Fruit fly (Drosophila melanogaster) whole organism, embryonic: ENCODE data around the gene Ns4.
A peak's percentile ranks its signal among the peaks of the same experiment; 100 is the strongest.

Experiments
- Adf1 ChIP-seq: fragments of 200-800 bp; sonication (Bioruptor generic); IDR thresholded peaks from 2 replicates; pipeline ENCODE4 v1.3.6; 2022; ENCODE audit warnings: missing biosample characterization, missing genetic modification characterization
- B-H1 ChIP-seq: fragments of 200-800 bp; sonication (Bioruptor generic); IDR thresholded peaks from 3 replicates; pipeline ENCODE4 v1.3.6; 2022; ENCODE audit warnings: missing biosample characterization, missing genetic modification characterization
- BtbVII ChIP-seq: fragments of 200-800 bp; sonication (Bioruptor generic); optimal IDR thresholded peaks from 3 replicates; lab custom pipeline; 2017; ENCODE audit warnings: missing biosample characterization, mild to moderate bottlenecking, missing genetic modification characterization
- C15 ChIP-seq: fragments of 200-800 bp; sonication (Bioruptor generic); IDR thresholded peaks from 3 replicates; pipeline ENCODE4 v1.3.6; 2022; ENCODE audit warnings: missing biosample characterization, missing genetic modification characterization
- CG1024 ChIP-seq: fragments of 200-800 bp; sonication (Bioruptor generic); IDR thresholded peaks from 2 replicates; pipeline ENCODE4 v1.3.6; 2022; ENCODE audit warnings: missing biosample characterization, missing genetic modification characterization
- CG10979 ChIP-seq: fragments of 200-800 bp; sonication (Bioruptor generic); optimal IDR thresholded peaks from 2 replicates; lab custom pipeline; 2018; ENCODE audit warnings: missing biosample characterization, mild to moderate bottlenecking, missing genetic modification characterization, moderate library complexity
- CG12071 ChIP-seq: fragments of 200-800 bp; sonication (Bioruptor generic); optimal IDR thresholded peaks from 3 replicates; lab custom pipeline; 2018; ENCODE audit warnings: missing biosample characterization, mild to moderate bottlenecking, missing genetic modification characterization
- CG1233 ChIP-seq: fragments of 200-800 bp; sonication (Bioruptor generic); optimal IDR thresholded peaks from 4 replicates; lab custom pipeline; 2018; ENCODE audit warnings: missing biosample characterization, mild to moderate bottlenecking, missing genetic modification characterization
- CG12942 ChIP-seq: fragments of 200-800 bp; sonication (Bioruptor generic); optimal IDR thresholded peaks from 3 replicates; lab custom pipeline; 2016; ENCODE audit warnings: missing biosample characterization, missing genetic modification characterization
- CG13287 ChIP-seq: fragments of 200-800 bp; sonication (Bioruptor generic); IDR thresholded peaks from 2 replicates; pipeline ENCODE4 v1.3.6; 2022; ENCODE audit warnings: missing biosample characterization, missing genetic modification characterization; ENCODE audit not compliant: partially characterized antibody
- CG13775 ChIP-seq: fragments of 200-800 bp; sonication (Bioruptor generic); optimal IDR thresholded peaks from 3 replicates; lab custom pipeline; 2017; ENCODE audit warnings: missing biosample characterization, mild to moderate bottlenecking, missing genetic modification characterization
- CG15601 ChIP-seq: fragments of 200-800 bp; sonication (Bioruptor generic); optimal IDR thresholded peaks from 3 replicates; lab custom pipeline; 2019; ENCODE audit warnings: missing biosample characterization, mild to moderate bottlenecking, missing genetic modification characterization, moderate library complexity
- CG16779 ChIP-seq: fragments of 200-800 bp; sonication (Bioruptor generic); IDR thresholded peaks from 2 replicates; pipeline ENCODE4 v1.3.6; 2022; ENCODE audit warnings: missing biosample characterization, missing genetic modification characterization
- CG18619 ChIP-seq: fragments of 200-800 bp; sonication (Bioruptor generic); optimal IDR thresholded peaks from 3 replicates; lab custom pipeline; 2017; ENCODE audit warnings: missing biosample characterization, mild to moderate bottlenecking, missing genetic modification characterization
- CG3065 ChIP-seq: fragments of 200-800 bp; sonication (Bioruptor generic); optimal IDR thresholded peaks from 2 replicates; lab custom pipeline; 2016; ENCODE audit warnings: missing biosample characterization, missing genetic modification characterization
- CG32767 ChIP-seq: fragments of 200-800 bp; sonication (Bioruptor generic); IDR thresholded peaks from 2 replicates; pipeline ENCODE4 v1.3.6; 2022; ENCODE audit warnings: missing biosample characterization, missing genetic modification characterization
- CG33213 ChIP-seq: fragments of 200-800 bp; sonication (Bioruptor generic); optimal IDR thresholded peaks from 3 replicates; lab custom pipeline; 2016; ENCODE audit warnings: missing biosample characterization, missing genetic modification characterization
- CG4360 ChIP-seq: fragments of 200-800 bp; sonication (Bioruptor generic); IDR thresholded peaks from 2 replicates; pipeline ENCODE4 v1.3.6; 2022; ENCODE audit warnings: missing biosample characterization, missing genetic modification characterization
- CG5180 ChIP-seq: fragments of 200-800 bp; sonication (Bioruptor generic); optimal IDR thresholded peaks from 3 replicates; lab custom pipeline; 2017; ENCODE audit warnings: missing biosample characterization, missing genetic modification characterization, mild to moderate bottlenecking, moderate library complexity, missing genetic modification reagents
- CG6765 ChIP-seq: fragments of 200-800 bp; sonication (Bioruptor generic); optimal IDR thresholded peaks from 3 replicates; lab custom pipeline; 2017; ENCODE audit warnings: missing biosample characterization, mild to moderate bottlenecking, missing genetic modification characterization
- CG7745 ChIP-seq: fragments of 200-800 bp; sonication (Bioruptor generic); optimal IDR thresholded peaks from 2 replicates; lab custom pipeline; 2018; ENCODE audit warnings: missing biosample characterization, mild to moderate bottlenecking, missing genetic modification characterization, moderate library complexity
- CG9215 ChIP-seq: fragments of 200-800 bp; sonication (Bioruptor generic); IDR thresholded peaks from 2 replicates; pipeline ENCODE4 v1.3.6; 2022; ENCODE audit warnings: missing biosample characterization, missing genetic modification characterization
- Dfd ChIP-seq, 2 experiments: fragments of >200 bp; optimal IDR thresholded peaks; 2 replicates each; lab custom pipeline; 2017; ENCODE audit warnings: missing biosample characterization in 2 of 2, missing genetic modification characterization in 2 of 2
- E2f2 ChIP-seq: fragments of 200-800 bp; sonication (Bioruptor generic); IDR thresholded peaks from 2 replicates; pipeline ENCODE4 v1.3.6; 2022; ENCODE audit warnings: missing biosample characterization, missing genetic modification characterization
- HLHmδ ChIP-seq: fragments of 200-800 bp; sonication (Bioruptor generic); optimal IDR thresholded peaks from 2 replicates; lab custom pipeline; 2018; ENCODE audit warnings: missing biosample characterization, mild to moderate bottlenecking, missing genetic modification characterization, moderate library complexity
- Hsf ChIP-seq: fragments of 200-800 bp; sonication (Bioruptor generic); optimal IDR thresholded peaks from 3 replicates; lab custom pipeline; 2016; ENCODE audit warnings: missing biosample characterization, missing genetic modification characterization
- Lpt ChIP-seq: fragments of >200 bp; optimal IDR thresholded peaks from 2 replicates; lab custom pipeline; 2018; ENCODE audit warnings: missing biosample characterization, missing genetic modification characterization
- Mrtf ChIP-seq: fragments of 200-800 bp; sonication (Bioruptor generic); IDR thresholded peaks from 3 replicates; pipeline ENCODE4 v1.3.6; 2022; ENCODE audit warnings: missing biosample characterization, missing genetic modification characterization
- Myb ChIP-seq: fragments of 200-800 bp; sonication (Bioruptor generic); optimal IDR thresholded peaks from 2 replicates; lab custom pipeline; 2016; ENCODE audit warnings: missing biosample characterization, missing genetic modification characterization
- Opbp ChIP-seq: fragments of 200-800 bp; sonication (Bioruptor generic); IDR thresholded peaks from 3 replicates; pipeline ENCODE4 v1.3.6; 2022; ENCODE audit warnings: missing biosample characterization, missing genetic modification characterization; ENCODE audit not compliant: partially characterized antibody
- Rfx ChIP-seq: fragments of 200-800 bp; sonication (Bioruptor generic); IDR thresholded peaks from 2 replicates; pipeline ENCODE4 v1.3.6; 2022; ENCODE audit warnings: missing biosample characterization, missing genetic modification characterization
- Taf1 ChIP-seq: fragments of 200-800 bp; sonication (Bioruptor generic); IDR thresholded peaks from 2 replicates; pipeline ENCODE4 v1.3.6; 2022; ENCODE audit warnings: missing biosample characterization, missing genetic modification characterization
- Tbp ChIP-seq: fragments of >200 bp; optimal IDR thresholded peaks from 2 replicates; lab custom pipeline; 2018; ENCODE audit warnings: missing biosample characterization, missing genetic modification characterization
- YL-1 ChIP-seq: fragments of 200-800 bp; sonication (Bioruptor generic); optimal IDR thresholded peaks from 3 replicates; lab custom pipeline; 2017; ENCODE audit warnings: missing biosample characterization, mild to moderate bottlenecking, missing genetic modification characterization
- ash1 ChIP-seq: fragments of 200-800 bp; sonication (Bioruptor generic); optimal IDR thresholded peaks from 2 replicates; lab custom pipeline; 2018; ENCODE audit warnings: missing biosample characterization, mild to moderate bottlenecking, missing genetic modification characterization
- cg ChIP-seq: fragments of 200-800 bp; sonication (Bioruptor generic); optimal IDR thresholded peaks from 3 replicates; lab custom pipeline; 2019; ENCODE audit warnings: missing biosample characterization, mild to moderate bottlenecking, missing genetic modification characterization, moderate library complexity
- ewg ChIP-seq: fragments of 200-800 bp; sonication (Bioruptor generic); optimal IDR thresholded peaks from 3 replicates; lab custom pipeline; 2017; ENCODE audit warnings: mild to moderate bottlenecking, missing biosample characterization, missing genetic modification reagents, missing genetic modification characterization
- exex ChIP-seq: fragments of 200-800 bp; sonication (Bioruptor generic); optimal IDR thresholded peaks from 4 replicates; lab custom pipeline; 2018; ENCODE audit warnings: missing biosample characterization, mild to moderate bottlenecking, missing genetic modification characterization, moderate library complexity
- gcm2 ChIP-seq: fragments of 200-800 bp; sonication (Bioruptor generic); optimal IDR thresholded peaks from 2 replicates; lab custom pipeline; 2016; ENCODE audit warnings: missing biosample characterization, missing genetic modification characterization
- her ChIP-seq: fragments of 200-800 bp; sonication (Bioruptor generic); optimal IDR thresholded peaks from 2 replicates; lab custom pipeline; 2016; ENCODE audit warnings: missing biosample characterization, missing genetic modification characterization
- kah ChIP-seq: fragments of 200-800 bp; sonication (Bioruptor generic); optimal IDR thresholded peaks from 2 replicates; lab custom pipeline; 2018; ENCODE audit warnings: missing biosample characterization, mild to moderate bottlenecking, missing genetic modification characterization
- knrl ChIP-seq: fragments of 200-800 bp; sonication (Bioruptor generic); IDR thresholded peaks from 3 replicates; pipeline ENCODE4 v1.3.6; 2022; ENCODE audit warnings: missing biosample characterization, missing genetic modification characterization; ENCODE audit not compliant: partially characterized antibody
- luna ChIP-seq: fragments of 200-800 bp; sonication (Bioruptor generic); optimal IDR thresholded peaks from 2 replicates; lab custom pipeline; 2016; ENCODE audit warnings: missing biosample characterization, missing genetic modification characterization
- mirr ChIP-seq: fragments of 200-800 bp; sonication (Bioruptor generic); optimal IDR thresholded peaks from 3 replicates; lab custom pipeline; 2018; ENCODE audit warnings: missing biosample characterization, mild to moderate bottlenecking, missing genetic modification characterization
- onecut ChIP-seq: fragments of 200-800 bp; sonication (Bioruptor generic); IDR thresholded peaks from 2 replicates; pipeline ENCODE4 v1.3.6; 2022; ENCODE audit warnings: missing biosample characterization, missing genetic modification characterization
- pfk ChIP-seq: fragments of 200-800 bp; sonication (Bioruptor generic); optimal IDR thresholded peaks from 2 replicates; lab custom pipeline; 2018; ENCODE audit warnings: missing biosample characterization, mild to moderate bottlenecking, missing genetic modification characterization, moderate library complexity
- pum ChIP-seq: fragments of 200-800 bp; sonication (Bioruptor generic); optimal IDR thresholded peaks from 2 replicates; lab custom pipeline; 2016; ENCODE audit warnings: missing biosample characterization, missing genetic modification characterization
- schlank ChIP-seq: fragments of 200-800 bp; sonication (Bioruptor generic); optimal IDR thresholded peaks from 2 replicates; lab custom pipeline; 2018; ENCODE audit warnings: missing biosample characterization, mild to moderate bottlenecking, missing genetic modification characterization
- sd ChIP-seq: fragments of 200-800 bp; sonication (Bioruptor generic); optimal IDR thresholded peaks from 3 replicates; lab custom pipeline; 2018; ENCODE audit warnings: missing biosample characterization, mild to moderate bottlenecking, missing genetic modification characterization, moderate library complexity
- slou ChIP-seq: fragments of 200-800 bp; sonication (Bioruptor generic); optimal IDR thresholded peaks from 3 replicates; lab custom pipeline; 2016; ENCODE audit warnings: missing biosample characterization, missing genetic modification characterization
- sr ChIP-seq: fragments of 200-800 bp; sonication (Bioruptor generic); IDR thresholded peaks from 3 replicates; pipeline ENCODE4 v1.3.6; 2022; ENCODE audit warnings: missing biosample characterization, missing genetic modification characterization
- tna ChIP-seq: fragments of 200-800 bp; sonication (Bioruptor generic); IDR thresholded peaks from 2 replicates; pipeline ENCODE4 v1.3.6; 2022; ENCODE audit warnings: missing biosample characterization, missing genetic modification characterization; ENCODE audit not compliant: partially characterized antibody

Gene Ns4

DNA sequence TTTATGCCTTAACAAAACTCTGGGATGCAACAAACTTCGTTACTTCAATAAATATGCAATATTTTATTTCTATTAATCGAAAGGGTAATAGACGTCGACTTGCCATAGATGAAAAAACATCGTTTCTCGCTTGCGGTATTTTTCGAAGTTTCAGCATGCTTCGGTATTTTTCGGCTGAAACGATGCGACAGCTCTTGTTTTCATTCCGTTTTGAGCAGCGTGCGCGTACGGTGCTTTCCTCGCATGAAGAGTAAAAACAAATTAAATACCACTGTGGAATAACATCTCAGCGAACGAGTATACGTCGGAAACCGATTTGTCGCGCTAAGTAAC is 45.2 kb downstream of the Ns4 start, which contains the start of gene CG9328 (continued):
- TF ChIP-seq C15 (no peak), CG9215 (GFP tag; lab: Robert Waterston, UW) (no peak), knrl (GFP tag; lab: Robert Waterston, UW) (peak; percentile 40; the same call in 1 of the 3 replicates), CG1024 (no peak), Opbp (peak; percentile 64), sr (GFP tag; lab: Robert Waterston, UW) (no peak), Lpt (GFP tag; lab: Kevin White, UChicago) (no peak), onecut (GFP tag; lab: Robert Waterston, UW) (peak; percentile 51; the same call in 1 of the 2 replicates), Tbp (GFP tag; lab: Kevin White, UChicago) (no peak), CG13287 (GFP tag; lab: Robert Waterston, UW) (peak; percentile 41), sd (tag; lab: Kevin White, UChicago) (peak; percentile 55), CG13775 (GFP tag; lab: Kevin White, UChicago) (no peak), CG7745 (tag; lab: Kevin White, UChicago) (no peak), CG16779 (GFP tag; lab: Robert Waterston, UW) (no peak; the same call in 1 of the 2 replicates), BtbVII (no peak), her (GFP tag; lab: Kevin White, UChicago) (peak; percentile 51), CG12942 (GFP tag; lab: Kevin White, UChicago) (no peak), ash1 (GFP tag; lab: Kevin White, UChicago) (peak; percentile 32), mirr (GFP tag; lab: Kevin White, UChicago) (peak; percentile 53), gcm2 (no peak), CG33213 (GFP tag; lab: Kevin White, UChicago) (peak; percentile 44), CG4360 (GFP tag; lab: Robert Waterston, UW) (no peak), Mrtf (GFP tag; lab: Robert Waterston, UW) (no peak), pum (GFP tag; lab: Kevin White, UChicago) (no peak), E2f2 (GFP tag; lab: Robert Waterston, UW) (no peak), Adf1 (GFP tag; lab: Robert Waterston, UW) (peak; percentile 47; the same call in 1 of the 2 replicates), YL-1 (GFP tag; lab: Kevin White, UChicago) (no peak), B-H1 (GFP tag; lab: Robert Waterston, UW) (no peak; the same call in 2 of the 3 replicates), CG12071 (peak; percentile 60), slou (no peak), kah (GFP tag; lab: Kevin White, UChicago) (peak; percentile 39), Myb (GFP tag; lab: Kevin White, UChicago) (peak; percentile 19), CG15601 (tag; lab: Kevin White, UChicago) (peak; percentile 0), CG10979 (peak; percentile 38), ewg (no peak), CG32767 (GFP tag; lab: Robert Waterston, UW) (no peak), Dfd (GFP tag; optimal IDR thresholded peaks at IDR 0.05; lab: Kevin White, UChicago) (no peak), Rfx (GFP tag; lab: Robert Waterston, UW) (peak; percentile 37), Taf1 (GFP tag; lab: Robert Waterston, UW) (no peak), CG18619 (GFP tag; lab: Kevin White, UChicago) (no peak), CG3065 (no peak), CG5180 (GFP tag; lab: Kevin White, UChicago) (no peak), cg (GFP tag; lab: Kevin White, UChicago) (no peak), exex (tag; lab: Kevin White, UChicago) (peak; percentile 37), schlank (tag; lab: Kevin White, UChicago) (no peak), HLHmδ (GFP tag; lab: Kevin White, UChicago) (peak; percentile 51), tna (GFP tag; lab: Robert Waterston, UW) (peak; percentile 64), CG1233 (GFP tag; lab: Kevin White, UChicago) (no peak), luna (GFP tag; lab: Kevin White, UChicago) (no peak), pfk (GFP tag; lab: Kevin White, UChicago) (peak; percentile 30), Hsf (GFP tag; lab: Kevin White, UChicago) (no peak), CG6765 (GFP tag; lab: Kevin White, UChicago) (no peak)
